Worm (Caenorhabditis elegans) whole organism, young adult: ENCODE results near the gene str-263.

Source experiments
- C06A6.2 ChIP-seq: fragments of 200-800 bp; sonication (Bioruptor generic); conservative IDR thresholded peaks from 2 replicates; pipeline ENCODE4 v1.3.6; 2022; ENCODE audit warnings: missing genetic modification characterization, missing compliant biosample characterization
- D2030.7 ChIP-seq: fragments of 200-800 bp; sonication (Bioruptor generic); IDR thresholded peaks from 2 replicates; pipeline ENCODE4 v1.3.6; 2022; ENCODE audit warnings: missing genetic modification reagents, missing genetic modification characterization, missing compliant biosample characterization
- F10E7.11 ChIP-seq: sonication (generic microtip); optimal IDR thresholded peaks from 2 replicates; lab custom pipeline; 2017; ENCODE audit warnings: mild to moderate bottlenecking, missing genetic modification characterization, moderate library complexity, missing compliant biosample characterization
- F23B12.7 ChIP-seq: sonication (generic microtip); optimal IDR thresholded peaks from 2 replicates; lab custom pipeline; 2017; ENCODE audit warnings: missing genetic modification characterization, mild to moderate bottlenecking, missing compliant biosample characterization, antibody characterized with exemption, moderate library complexity; ENCODE audit not compliant: insufficient read depth
- F49E8.2 ChIP-seq: sonication (generic microtip); optimal IDR thresholded peaks from 3 replicates; lab custom pipeline; 2017; ENCODE audit warnings: missing genetic modification characterization, mild to moderate bottlenecking, missing compliant biosample characterization, antibody characterized with exemption, moderate library complexity; ENCODE audit not compliant: insufficient read depth
- K12H6.12 ChIP-seq: fragments of 200-800 bp; sonication (Bioruptor generic); optimal IDR thresholded peaks from 2 replicates; lab custom pipeline; 2018; ENCODE audit warnings: mild to moderate bottlenecking, missing genetic modification characterization, missing compliant biosample characterization
- T07F8.4 ChIP-seq: sonication (generic microtip); optimal IDR thresholded peaks from 2 replicates; lab custom pipeline; 2016; ENCODE audit warnings: mild to moderate bottlenecking, missing genetic modification characterization, moderate library complexity, missing compliant biosample characterization
- Y79H2A.3 ChIP-seq: fragments of 200-800 bp; sonication (Bioruptor generic); conservative IDR thresholded peaks from 2 replicates; pipeline ENCODE4 v1.3.6; 2022; ENCODE audit warnings: missing genetic modification reagents, missing genetic modification characterization, missing compliant biosample characterization
- Y95B8A.8 ChIP-seq: fragments of 200-800 bp; sonication (Bioruptor generic); IDR thresholded peaks from 2 replicates; pipeline ENCODE4 v1.3.6; 2022; ENCODE audit warnings: missing genetic modification reagents, missing genetic modification characterization, missing compliant biosample characterization
- ZK185.1 ChIP-seq: sonication (generic microtip); optimal IDR thresholded peaks from 2 replicates; lab custom pipeline; 2016; ENCODE audit warnings: mild to moderate bottlenecking, missing genetic modification characterization, missing compliant biosample characterization; ENCODE audit not compliant: poor library complexity, severe bottlenecking
- aptf-2 ChIP-seq: fragments of 200-800 bp; sonication (Bioruptor generic); conservative IDR thresholded peaks from 2 replicates; pipeline ENCODE4 v1.3.6; 2022; ENCODE audit warnings: missing genetic modification reagents, missing genetic modification characterization, missing compliant biosample characterization
- attf-6 ChIP-seq: fragments of 200-800 bp; sonication (Bioruptor generic); IDR thresholded peaks from 2 replicates; pipeline ENCODE4 v1.3.6; 2022; ENCODE audit warnings: missing genetic modification reagents, missing genetic modification characterization, missing compliant biosample characterization
- ceh-91 ChIP-seq: fragments of 200-800 bp; sonication (Bioruptor generic); IDR thresholded peaks from 2 replicates; pipeline ENCODE4 v1.3.6; 2022; ENCODE audit warnings: missing genetic modification reagents, missing genetic modification characterization, missing compliant biosample characterization
- chd-7 ChIP-seq: sonication (generic microtip); optimal IDR thresholded peaks from 2 replicates; lab custom pipeline; 2016; ENCODE audit warnings: mild to moderate bottlenecking, missing genetic modification characterization, moderate library complexity, missing compliant biosample characterization
- die-1 ChIP-seq: sonication (generic microtip); optimal IDR thresholded peaks from 2 replicates; lab custom pipeline; 2016; ENCODE audit warnings: missing genotype, mild to moderate bottlenecking, missing genetic modification characterization, missing compliant biosample characterization
- dpff-1 ChIP-seq: sonication (generic microtip); optimal IDR thresholded peaks from 2 replicates; lab custom pipeline; 2017; ENCODE audit warnings: mild to moderate bottlenecking, missing genetic modification characterization, missing compliant biosample characterization
- efl-1 ChIP-seq: fragments of 150-350 bp; optimal IDR thresholded peaks from 2 replicates; lab custom pipeline; 2014; ENCODE audit warnings: missing biosample characterization, missing genetic modification reagents, missing genetic modification characterization
- gei-17 ChIP-seq: fragments of 200-800 bp; sonication (Bioruptor generic); optimal IDR thresholded peaks from 2 replicates; lab custom pipeline; 2018; ENCODE audit warnings: mild to moderate bottlenecking, missing genetic modification characterization, missing compliant biosample characterization
- hmg-20 ChIP-seq: fragments of 200-800 bp; sonication (Bioruptor generic); IDR thresholded peaks from 2 replicates; pipeline ENCODE4 v1.3.6; 2022; ENCODE audit warnings: missing genetic modification reagents, missing genetic modification characterization, missing compliant biosample characterization
- let-607 ChIP-seq, 2 experiments: fragments of 200-800 bp in 1 of 2; sonication (Bioruptor generic) in 1 of 2; sonication (generic microtip) in 1 of 2; optimal IDR thresholded peaks; 2 replicates each; lab custom pipeline; 2016 to 2018; ENCODE audit warnings: mild to moderate bottlenecking in 2 of 2, missing compliant biosample characterization in 2 of 2, missing genetic modification characterization in 2 of 2, moderate library complexity in 2 of 2, missing genotype in 1 of 2
- lin-40 ChIP-seq: sonication (generic microtip); optimal IDR thresholded peaks from 2 replicates; lab custom pipeline; 2016; ENCODE audit warnings: missing genetic modification characterization, mild to moderate bottlenecking, missing compliant biosample characterization, missing genotype, missing genetic modification reagents
- lin-54 ChIP-seq: fragments of 200-800 bp; sonication (Bioruptor generic); optimal IDR thresholded peaks from 2 replicates; lab custom pipeline; 2018; ENCODE audit warnings: mild to moderate bottlenecking, missing genetic modification characterization, missing compliant biosample characterization
- lir-1 ChIP-seq: fragments of 200-800 bp; sonication (Bioruptor generic); conservative IDR thresholded peaks from 2 replicates; pipeline ENCODE4 v1.3.6; 2022; ENCODE audit warnings: missing genetic modification reagents, missing genetic modification characterization, missing compliant biosample characterization
- lsy-27 ChIP-seq: sonication (generic microtip); optimal IDR thresholded peaks from 2 replicates; lab custom pipeline; 2017; ENCODE audit warnings: missing genetic modification characterization, mild to moderate bottlenecking, missing compliant biosample characterization, antibody characterized with exemption, missing genotype, borderline replicate concordance; ENCODE audit not compliant: insufficient read depth
- madf-6 ChIP-seq: fragments of 200-800 bp; sonication (Bioruptor generic); IDR thresholded peaks from 2 replicates; pipeline ENCODE4 v1.3.6; 2022; ENCODE audit warnings: missing genetic modification reagents, missing genetic modification characterization, missing compliant biosample characterization
- madf-8 ChIP-seq: fragments of 200-800 bp; sonication (Bioruptor generic); conservative IDR thresholded peaks from 2 replicates; pipeline ENCODE4 v1.3.6; 2022; ENCODE audit warnings: missing genetic modification reagents, missing genetic modification characterization, missing compliant biosample characterization
- mel-28 ChIP-seq: sonication (generic microtip); optimal IDR thresholded peaks from 2 replicates; lab custom pipeline; 2016; ENCODE audit warnings: borderline replicate concordance, mild to moderate bottlenecking, missing genetic modification characterization, missing compliant biosample characterization
- mes-4 ChIP-seq: sonication (generic microtip); optimal IDR thresholded peaks from 2 replicates; lab custom pipeline; 2016; ENCODE audit warnings: missing genotype, missing genetic modification characterization, missing compliant biosample characterization
- nhr-80 ChIP-seq: sonication (generic microtip); optimal IDR thresholded peaks from 2 replicates; lab custom pipeline; 2016; ENCODE audit warnings: missing genetic modification characterization, missing compliant biosample characterization
- pha-4 ChIP-seq: fragments of 150-350 bp; sonication (generic microtip); optimal IDR thresholded peaks from 2 replicates; lab custom pipeline; 2014; ENCODE audit warnings: missing biosample characterization, missing genetic modification reagents, missing genetic modification characterization
- sdz-38 ChIP-seq: sonication (generic microtip); optimal IDR thresholded peaks from 2 replicates; lab custom pipeline; 2016; ENCODE audit warnings: missing genotype, missing genetic modification characterization, missing compliant biosample characterization
- snpc-1.1 ChIP-seq: sonication (generic microtip); optimal IDR thresholded peaks from 2 replicates; lab custom pipeline; 2017; ENCODE audit warnings: missing genetic modification characterization, mild to moderate bottlenecking, missing compliant biosample characterization, antibody characterized with exemption, moderate library complexity, missing genotype, missing genetic modification reagents; ENCODE audit not compliant: insufficient read depth
- snpc-4 ChIP-seq, 5 experiments: fragments of 150-350 bp in 1 of 5; sonication (generic microtip) in 4 of 5; optimal IDR thresholded peaks; 2 replicates each; lab custom pipeline; 2014 to 2018; ENCODE audit warnings: missing genetic modification characterization in 5 of 5, missing biosample characterization in 3 of 5, antibody characterized with exemption in 2 of 5, mild to moderate bottlenecking in 2 of 5, missing compliant biosample characterization in 2 of 5, missing genotype in 2 of 5, moderate library complexity in 2 of 5, missing genetic modification reagents in 1 of 5
- somi-1 ChIP-seq: fragments of 200-800 bp; sonication (Bioruptor generic); optimal IDR thresholded peaks from 2 replicates; lab custom pipeline; 2018; ENCODE audit warnings: mild to moderate bottlenecking, missing genetic modification characterization, missing compliant biosample characterization
- tbp1 ChIP-seq: fragments of 200-800 bp; sonication (Bioruptor generic); optimal IDR thresholded peaks from 2 replicates; lab custom pipeline; 2018; ENCODE audit warnings: mild to moderate bottlenecking, missing genetic modification characterization, missing compliant biosample characterization
- zim-3 ChIP-seq: sonication (generic microtip); optimal IDR thresholded peaks from 2 replicates; lab custom pipeline; 2017; ENCODE audit warnings: mild to moderate bottlenecking, missing genetic modification characterization, moderate library complexity, missing compliant biosample characterization
- ztf-18 ChIP-seq: sonication (generic microtip); optimal IDR thresholded peaks from 2 replicates; lab custom pipeline; 2016; ENCODE audit warnings: missing genotype, mild to moderate bottlenecking, missing genetic modification characterization, missing compliant biosample characterization
- ztf-22 ChIP-seq: fragments of 200-800 bp; sonication (Bioruptor generic); optimal IDR thresholded peaks from 2 replicates; lab custom pipeline; 2018; ENCODE audit warnings: mild to moderate bottlenecking, missing genetic modification characterization, moderate library complexity, missing compliant biosample characterization
- ztf-26 ChIP-seq: sonication (generic microtip); optimal IDR thresholded peaks from 2 replicates; lab custom pipeline; 2017; ENCODE audit warnings: missing genetic modification characterization, missing compliant biosample characterization

Gene str-263

ce11 chrV:15612886-15613285 is at the start of gene str-263:
str-263 (plus strand) TSS chrV:15613186.
- TF ChIP-seq Y95B8A.8 (GFP tag; lab: Robert Waterston, UW) = no peak
- no peak for TF ChIP-seq lsy-27 (tag; lab: Kevin White, UChicago)
- TF ChIP-seq madf-8 (GFP tag; lab: Robert Waterston, UW) = no peak
- no peak for TF ChIP-seq Y79H2A.3 (GFP tag; lab: Robert Waterston, UW)
- TF ChIP-seq madf-6 (GFP tag; lab: Robert Waterston, UW) = no peak
- no peak for TF ChIP-seq mel-28
- no peak for TF ChIP-seq D2030.7 (GFP tag; lab: Robert Waterston, UW)
- no peak for TF ChIP-seq mes-4 (tag; lab: Kevin White, UChicago)
- TF ChIP-seq F10E7.11 (tag; lab: Kevin White, UChicago) = no peak
- TF ChIP-seq zim-3 (tag; lab: Kevin White, UChicago) = no peak
- TF ChIP-seq efl-1 (GFP tag; lab: Kevin White, UChicago) = no peak
- no peak for TF ChIP-seq nhr-80 (tag; lab: Kevin White, UChicago)
- TF ChIP-seq let-607 (tag; optimal IDR thresholded peaks at IDR 0.05; lab: Kevin White, UChicago) = no peak
- no peak for TF ChIP-seq attf-6 (GFP tag; lab: Robert Waterston, UW)
- TF ChIP-seq ztf-22 (GFP tag; lab: Kevin White, UChicago) = no peak
- no peak for TF ChIP-seq lir-1
- no peak for TF ChIP-seq snpc-1.1 (tag; lab: Kevin White, UChicago)

DNA sequence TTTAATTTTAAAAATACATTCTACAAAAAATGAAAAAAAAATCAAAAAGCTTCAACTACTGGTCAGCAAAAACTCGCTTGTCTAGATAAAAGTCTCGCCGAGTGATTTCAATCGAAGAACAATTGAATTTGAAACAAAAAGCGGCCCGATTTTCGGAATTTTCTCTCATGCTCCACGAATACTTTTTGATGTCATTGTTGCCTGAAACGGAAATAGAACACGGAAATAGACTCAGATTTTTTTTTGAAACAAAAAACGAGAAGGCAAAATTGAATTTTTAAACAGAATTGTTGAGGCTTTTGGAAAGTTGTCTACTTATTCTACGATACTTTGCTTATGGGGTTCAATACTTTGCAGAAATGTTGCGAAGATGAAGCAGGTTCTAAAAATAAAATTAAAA is 49.5 kb upstream of the str-263 start:
- TF ChIP-seq dpff-1 (tag; lab: Kevin White, UChicago) (no peak), pha-4 (tag; lab: Kevin White, UChicago) (no peak), aptf-2 (GFP tag; lab: Robert Waterston, UW) (no peak), T07F8.4 (tag; lab: Kevin White, UChicago) (no peak), die-1 (tag; lab: Kevin White, UChicago) (no peak), gei-17 (no peak), ZK185.1 (no peak), sdz-38 (no peak), F23B12.7 (no peak), hmg-20 (no peak)
- TF ChIP-seq, all 124 proteins: peak for 0

DNA sequence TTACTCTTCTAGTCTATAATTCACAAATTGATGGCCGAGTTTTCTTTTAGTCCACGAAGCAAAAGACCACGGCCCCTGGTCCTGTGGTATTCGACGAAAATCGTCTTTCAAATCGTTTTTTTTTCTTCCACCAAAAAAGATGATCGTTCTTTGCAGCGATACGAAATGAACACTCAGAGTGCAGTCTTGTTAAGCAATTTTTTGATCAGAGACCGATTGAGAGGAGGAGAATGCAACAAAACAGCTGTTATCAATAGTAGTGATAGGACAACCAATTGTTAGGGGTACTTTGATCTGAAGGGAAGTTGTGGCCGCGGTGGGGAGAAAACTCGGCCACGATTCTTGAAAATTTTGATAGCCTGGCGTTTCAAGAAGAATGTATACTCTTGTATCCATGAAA is 49.0 kb upstream of the str-263 start:
- no peak for TF ChIP-seq let-607 (tag; optimal IDR thresholded peaks at IDR 0.05; lab: Kevin White, UChicago)
- no peak for TF ChIP-seq F49E8.2
- TF ChIP-seq lin-54 = peak; percentile 11
- TF ChIP-seq pha-4 (tag; lab: Kevin White, UChicago) = no peak
- peak; percentile 61 for TF ChIP-seq nhr-80 (tag; lab: Kevin White, UChicago)
- TF ChIP-seq C06A6.2 (GFP tag; lab: Robert Waterston, UW) = 0 out of 2 replicates have a peak, but pooled peaks have one; percentile 24
- peak; percentile 37 for TF ChIP-seq somi-1
- TF ChIP-seq ztf-26 = peak; percentile 69
- TF ChIP-seq chd-7 (tag; lab: Kevin White, UChicago) = peak; percentile 12
- TF ChIP-seq snpc-4 (GFP tag; optimal IDR thresholded peaks at IDR 0.05; lab: Kevin White, UChicago) = no peak
- TF ChIP-seq snpc-4 (tag; optimal IDR thresholded peaks at IDR 0.05; lab: Kevin White, UChicago) = peak in 1 of 4 experiments; percentile 13
- no peak for TF ChIP-seq K12H6.12 (tag; lab: Kevin White, UChicago)
- no peak for TF ChIP-seq D2030.7 (GFP tag; lab: Robert Waterston, UW)
- no peak for TF ChIP-seq ceh-91 (GFP tag; lab: Robert Waterston, UW)
- TF ChIP-seq ztf-18 (tag; lab: Kevin White, UChicago) = no peak
- peak; percentile 22 for TF ChIP-seq tbp1 (GFP tag; lab: Kevin White, UChicago)
- TF ChIP-seq lin-40 (tag; lab: Kevin White, UChicago) = peak; percentile 4
